Fruit fly (Drosophila melanogaster) whole organism, embryonic: ENCODE data around the gene CG31365.
A peak's percentile ranks its signal among the peaks of the same experiment; 100 is the strongest.

Experiments used
- Ada2b ChIP-seq: fragments of 200-800 bp; sonication (Bioruptor generic); IDR thresholded peaks from 2 replicates; pipeline ENCODE4 v1.3.6; 2022; ENCODE audit warnings: missing biosample characterization, missing genetic modification characterization
- Atf-2 ChIP-seq: fragments of 200-800 bp; sonication (Bioruptor generic); optimal IDR thresholded peaks from 2 replicates; lab custom pipeline; 2016; ENCODE audit warnings: missing biosample characterization, missing genetic modification characterization
- CG1024 ChIP-seq: fragments of 200-800 bp; sonication (Bioruptor generic); IDR thresholded peaks from 2 replicates; pipeline ENCODE4 v1.3.6; 2022; ENCODE audit warnings: missing biosample characterization, missing genetic modification characterization
- CG10979 ChIP-seq: fragments of 200-800 bp; sonication (Bioruptor generic); optimal IDR thresholded peaks from 2 replicates; lab custom pipeline; 2018; ENCODE audit warnings: missing biosample characterization, mild to moderate bottlenecking, missing genetic modification characterization, moderate library complexity
- CG11093 ChIP-seq: fragments of 200-800 bp; sonication (Bioruptor generic); IDR thresholded peaks from 3 replicates; pipeline ENCODE4 v1.3.6; 2022; ENCODE audit warnings: missing biosample characterization, missing genetic modification characterization
- CG11504 ChIP-seq: fragments of 200-800 bp; sonication (Bioruptor generic); optimal IDR thresholded peaks from 3 replicates; lab custom pipeline; 2019; ENCODE audit warnings: missing biosample characterization, mild to moderate bottlenecking, missing genetic modification characterization, moderate library complexity
- CG12659 ChIP-seq: fragments of 200-800 bp; sonication (Bioruptor generic); optimal IDR thresholded peaks from 3 replicates; lab custom pipeline; 2017; ENCODE audit warnings: mild to moderate bottlenecking, missing biosample characterization, missing genetic modification reagents, missing genetic modification characterization
- CG14441 ChIP-seq: fragments of 200-800 bp; sonication (Bioruptor generic); IDR thresholded peaks from 2 replicates; pipeline ENCODE4 v1.3.6; 2022; ENCODE audit warnings: missing biosample characterization, missing genetic modification characterization
- CG14710 ChIP-seq: fragments of 200-800 bp; sonication (Bioruptor generic); optimal IDR thresholded peaks from 3 replicates; lab custom pipeline; 2019; ENCODE audit warnings: missing biosample characterization, mild to moderate bottlenecking, missing genetic modification characterization, moderate library complexity
- CG14965 ChIP-seq: fragments of 200-800 bp; sonication (Bioruptor generic); optimal IDR thresholded peaks from 2 replicates; lab custom pipeline; 2016; ENCODE audit warnings: missing biosample characterization, missing genetic modification characterization, borderline replicate concordance
- CG18262 ChIP-seq: fragments of 200-800 bp; optimal IDR thresholded peaks from 3 replicates; lab custom pipeline; 2019; ENCODE audit warnings: missing biosample characterization, mild to moderate bottlenecking, missing genetic modification characterization, moderate library complexity
- CG1832 ChIP-seq: fragments of 200-800 bp; sonication (Bioruptor generic); optimal IDR thresholded peaks from 2 replicates; lab custom pipeline; 2017; ENCODE audit warnings: missing biosample characterization, mild to moderate bottlenecking, missing genetic modification characterization, inconsistent platforms
- CG3163 ChIP-seq: fragments of 200-800 bp; sonication (Bioruptor generic); optimal IDR thresholded peaks from 3 replicates; lab custom pipeline; 2016; ENCODE audit warnings: missing biosample characterization, missing genetic modification characterization
- CG33213 ChIP-seq: fragments of 200-800 bp; sonication (Bioruptor generic); optimal IDR thresholded peaks from 3 replicates; lab custom pipeline; 2016; ENCODE audit warnings: missing biosample characterization, missing genetic modification characterization
- CG6813 ChIP-seq: fragments of 200-800 bp; sonication (Bioruptor generic); optimal IDR thresholded peaks from 2 replicates; lab custom pipeline; 2017; ENCODE audit warnings: missing biosample characterization, missing genetic modification characterization, mild to moderate bottlenecking, moderate library complexity, missing genetic modification reagents
- CG7745 ChIP-seq: fragments of 200-800 bp; sonication (Bioruptor generic); optimal IDR thresholded peaks from 2 replicates; lab custom pipeline; 2018; ENCODE audit warnings: missing biosample characterization, mild to moderate bottlenecking, missing genetic modification characterization, moderate library complexity
- CG8281 ChIP-seq: fragments of 200-800 bp; sonication (Bioruptor generic); optimal IDR thresholded peaks from 2 replicates; lab custom pipeline; 2018; ENCODE audit warnings: missing biosample characterization, mild to moderate bottlenecking, missing genetic modification characterization, moderate library complexity
- CrebB ChIP-seq: fragments of 200-800 bp; sonication (Bioruptor generic); optimal IDR thresholded peaks from 3 replicates; lab custom pipeline; 2018; ENCODE audit warnings: missing biosample characterization, mild to moderate bottlenecking, missing genetic modification characterization
- Lhr ChIP-seq: fragments of 200-800 bp; sonication (Bioruptor generic); optimal IDR thresholded peaks from 3 replicates; lab custom pipeline; 2017; ENCODE audit warnings: mild to moderate bottlenecking, missing biosample characterization, missing genetic modification reagents, missing genetic modification characterization
- MTF-1 ChIP-seq: fragments of 200-800 bp; sonication (Bioruptor generic); optimal IDR thresholded peaks from 2 replicates; lab custom pipeline; 2018; ENCODE audit warnings: missing biosample characterization, mild to moderate bottlenecking, missing genetic modification characterization, borderline replicate concordance
- Mes4 ChIP-seq: fragments of 200-800 bp; sonication (Bioruptor generic); optimal IDR thresholded peaks from 2 replicates; lab custom pipeline; 2016; ENCODE audit warnings: missing biosample characterization, missing genetic modification characterization
- Neu2 ChIP-seq: fragments of 200-800 bp; sonication (Bioruptor generic); optimal IDR thresholded peaks from 3 replicates; lab custom pipeline; 2016; ENCODE audit warnings: missing biosample characterization, missing genetic modification characterization, borderline replicate concordance
- Sin3A ChIP-seq: fragments of >200 bp; optimal IDR thresholded peaks from 2 replicates; lab custom pipeline; 2018
- Spps ChIP-seq: fragments of 200-800 bp; sonication (Bioruptor generic); optimal IDR thresholded peaks from 2 replicates; lab custom pipeline; 2018; ENCODE audit warnings: missing biosample characterization, mild to moderate bottlenecking, missing genetic modification characterization
- Ssrp ChIP-seq: fragments of 200-800 bp; sonication (Bioruptor generic); optimal IDR thresholded peaks from 2 replicates; lab custom pipeline; 2018; ENCODE audit warnings: missing biosample characterization, mild to moderate bottlenecking, missing genetic modification characterization, moderate library complexity
- Stat92E ChIP-seq, 3 experiments: fragments of >200 bp in 2 of 3; fragments of 200-800 bp in 1 of 3; sonication (Bioruptor generic) in 1 of 3; optimal IDR thresholded peaks; 2 replicates each; lab custom pipeline; 2017 to 2019; ENCODE audit warnings: missing biosample characterization in 3 of 3, missing genetic modification characterization in 3 of 3, mild to moderate bottlenecking in 1 of 3, moderate library complexity in 1 of 3
- Tbp ChIP-seq: fragments of >200 bp; optimal IDR thresholded peaks from 2 replicates; lab custom pipeline; 2018; ENCODE audit warnings: missing biosample characterization, missing genetic modification characterization
- Trl ChIP-seq, 3 experiments: fragments of >200 bp in 2 of 3; fragments of 200-800 bp in 1 of 3; sonication (Bioruptor generic) in 1 of 3; optimal IDR thresholded peaks; 2 replicates in 1 of 3; 3 replicates in 2 of 3; lab custom pipeline; 2016 to 2017; ENCODE audit warnings: missing biosample characterization in 1 of 3, missing genetic modification characterization in 1 of 3
- bab2 ChIP-seq: fragments of 200-800 bp; sonication (Bioruptor generic); optimal IDR thresholded peaks from 2 replicates; lab custom pipeline; 2016; ENCODE audit warnings: missing biosample characterization, missing genetic modification characterization
- btn ChIP-seq: fragments of 200-800 bp; sonication (Bioruptor generic); optimal IDR thresholded peaks from 2 replicates; lab custom pipeline; 2016; ENCODE audit warnings: missing biosample characterization, missing genetic modification characterization
- cato ChIP-seq: fragments of 200-800 bp; sonication (Bioruptor generic); optimal IDR thresholded peaks from 2 replicates; lab custom pipeline; 2016; ENCODE audit warnings: missing biosample characterization, missing genetic modification characterization, borderline replicate concordance
- corto ChIP-seq: fragments of 200-800 bp; sonication (Bioruptor generic); optimal IDR thresholded peaks from 2 replicates; lab custom pipeline; 2016; ENCODE audit warnings: missing biosample characterization, mild to moderate bottlenecking, missing genetic modification characterization, moderate library complexity
- dmrt99B ChIP-seq: fragments of 200-800 bp; sonication (Bioruptor generic); optimal IDR thresholded peaks from 2 replicates; lab custom pipeline; 2018; ENCODE audit warnings: missing biosample characterization, mild to moderate bottlenecking, missing genetic modification characterization, moderate library complexity
- ewg ChIP-seq: fragments of 200-800 bp; sonication (Bioruptor generic); optimal IDR thresholded peaks from 3 replicates; lab custom pipeline; 2017; ENCODE audit warnings: mild to moderate bottlenecking, missing biosample characterization, missing genetic modification reagents, missing genetic modification characterization
- fd102C ChIP-seq: fragments of 200-800 bp; sonication (Bioruptor generic); optimal IDR thresholded peaks from 2 replicates; lab custom pipeline; 2018; ENCODE audit warnings: missing biosample characterization, mild to moderate bottlenecking, missing genetic modification characterization, moderate library complexity
- fd96Cb ChIP-seq: fragments of 200-800 bp; sonication (Bioruptor generic); optimal IDR thresholded peaks from 2 replicates; lab custom pipeline; 2018; ENCODE audit warnings: missing biosample characterization, mild to moderate bottlenecking, missing genetic modification characterization, moderate library complexity
- hb ChIP-seq: fragments of 200-800 bp; sonication (Bioruptor generic); IDR thresholded peaks from 3 replicates; pipeline ENCODE4 v1.3.6; 2022; ENCODE audit warnings: missing biosample characterization, missing genetic modification characterization; ENCODE audit not compliant: partially characterized antibody
- hbn ChIP-seq: fragments of 200-800 bp; sonication (Bioruptor generic); IDR thresholded peaks from 2 replicates; pipeline ENCODE4 v1.3.6; 2022; ENCODE audit warnings: missing biosample characterization, missing genetic modification characterization; ENCODE audit not compliant: partially characterized antibody
- insv ChIP-seq, 2 experiments: fragments of 200-800 bp; sonication (Bioruptor generic); optimal IDR thresholded peaks; 3 replicates each; lab custom pipeline; 2016 to 2018; ENCODE audit warnings: missing biosample characterization in 2 of 2, missing genetic modification characterization in 2 of 2
- jing ChIP-seq: fragments of 200-800 bp; sonication (Bioruptor generic); optimal IDR thresholded peaks from 2 replicates; lab custom pipeline; 2018; ENCODE audit warnings: missing biosample characterization, mild to moderate bottlenecking, missing genetic modification characterization
- mam ChIP-seq: fragments of 200-800 bp; sonication (Bioruptor generic); optimal IDR thresholded peaks from 3 replicates; lab custom pipeline; 2016; ENCODE audit warnings: missing biosample characterization, missing genetic modification characterization
- mirr ChIP-seq: fragments of 200-800 bp; sonication (Bioruptor generic); optimal IDR thresholded peaks from 3 replicates; lab custom pipeline; 2018; ENCODE audit warnings: missing biosample characterization, mild to moderate bottlenecking, missing genetic modification characterization
- nerfin-2 ChIP-seq: fragments of 200-800 bp; sonication (Bioruptor generic); IDR thresholded peaks from 2 replicates; pipeline ENCODE4 v1.3.6; 2022; ENCODE audit warnings: missing biosample characterization, missing genetic modification characterization; ENCODE audit not compliant: partially characterized antibody
- ranshi ChIP-seq: fragments of 200-800 bp; sonication (Bioruptor generic); IDR thresholded peaks from 2 replicates; pipeline ENCODE4 v1.3.6; 2022; ENCODE audit warnings: missing biosample characterization, missing genetic modification characterization
- scrt ChIP-seq: fragments of 200-800 bp; sonication (Bioruptor generic); optimal IDR thresholded peaks from 2 replicates; lab custom pipeline; 2018; ENCODE audit warnings: missing biosample characterization, mild to moderate bottlenecking, missing genetic modification characterization, moderate library complexity
- stc ChIP-seq: fragments of 200-800 bp; sonication (Bioruptor generic); IDR thresholded peaks from 2 replicates; pipeline ENCODE4 v1.3.6; 2022; ENCODE audit warnings: missing biosample characterization, missing genetic modification characterization
- stwl ChIP-seq: fragments of 200-800 bp; sonication (Bioruptor generic); optimal IDR thresholded peaks from 3 replicates; lab custom pipeline; 2018; ENCODE audit warnings: missing biosample characterization, mild to moderate bottlenecking, missing genetic modification characterization, moderate library complexity
- trh ChIP-seq: fragments of 200-800 bp; sonication (Bioruptor generic); optimal IDR thresholded peaks from 2 replicates; lab custom pipeline; 2016; ENCODE audit warnings: missing biosample characterization, missing genetic modification characterization
- z ChIP-seq: fragments of 200-800 bp; sonication (Bioruptor generic); IDR thresholded peaks from 3 replicates; pipeline ENCODE4 v1.3.6; 2022; ENCODE audit warnings: missing biosample characterization, missing genetic modification characterization

CG31365 gene

dm6 chr3R:23156865-23157515 is 30.8 kb upstream of the CG31365 start (continued):
- TF ChIP-seq CG8281 (tag; lab: Kevin White, UChicago) (no peak), ewg (GFP tag; lab: Kevin White, UChicago) (no peak), CG1024 (no peak), CG7745 (tag; lab: Kevin White, UChicago) (no peak), CG6813 (GFP tag; lab: Kevin White, UChicago) (no peak), z (GFP tag; lab: Robert Waterston, UW) (no peak), Atf-2 (GFP tag; lab: Kevin White, UChicago) (no peak), CG33213 (GFP tag; lab: Kevin White, UChicago) (no peak), nerfin-2 (no peak), CG18262 (tag; lab: Kevin White, UChicago) (no peak), jing (GFP tag; lab: Kevin White, UChicago) (no peak), CG3163 (GFP tag; lab: Kevin White, UChicago) (no peak), Lhr (GFP tag; lab: Kevin White, UChicago) (no peak), CG14965 (GFP tag; lab: Kevin White, UChicago) (no peak), Ssrp (tag; lab: Kevin White, UChicago) (no peak), Neu2 (GFP tag; lab: Kevin White, UChicago) (no peak), btn (GFP tag; lab: Kevin White, UChicago) (no peak), cato (no peak), bab2 (GFP tag; lab: Kevin White, UChicago) (no peak), CG12659 (GFP tag; lab: Kevin White, UChicago) (no peak), trh (GFP tag; lab: Kevin White, UChicago) (no peak), scrt (peak; percentile 91), CG11504 (tag; lab: Kevin White, UChicago) (no peak), Tbp (GFP tag; lab: Kevin White, UChicago) (no peak), Sin3A (lab: Kevin White, UChicago) (no peak), fd96Cb (tag; lab: Kevin White, UChicago) (no peak), CG11093 (no peak), Spps (tag; lab: Kevin White, UChicago) (no peak), mirr (GFP tag; lab: Kevin White, UChicago) (peak; percentile 69), fd102C (GFP tag; lab: Kevin White, UChicago) (no peak), mam (GFP tag; lab: Kevin White, UChicago) (no peak), Ada2b (no peak), Mes4 (no peak), CG1832 (peak; percentile 59), dmrt99B (tag; lab: Kevin White, UChicago) (no peak), stwl (tag; lab: Kevin White, UChicago) (no peak), Trl (optimal IDR thresholded peaks at IDR 0.05; lab: Kevin White, UChicago) (peak in 1 of 2 experiments; percentile 16), Trl (GFP tag; optimal IDR thresholded peaks at IDR 0.05; lab: Kevin White, UChicago) (no peak), CG14710 (no peak), MTF-1 (no peak), hbn (no peak; the same call in 1 of the 2 replicates), CG14441 (GFP tag; lab: Robert Waterston, UW) (no peak), stc (no peak), insv (GFP tag; optimal IDR thresholded peaks at IDR 0.05; lab: Kevin White, UChicago) (peak in 1 of 2 experiments; percentile 95), corto (GFP tag; lab: Kevin White, UChicago) (no peak), CrebB (peak; percentile 40), hb (GFP tag; lab: Robert Waterston, UW) (no peak), ranshi (GFP tag; lab: Robert Waterston, UW) (no peak), CG10979 (peak; percentile 25), Stat92E (GFP tag; optimal IDR thresholded peaks at IDR 0.05; lab: Kevin White, UChicago) (no peak)
